Worm (Caenorhabditis elegans) whole organism, L3 larva: ENCODE results near the gene abce-1.

ENCODE experiments used
- jun-1 ChIP-seq: fragments of 150-350 bp; optimal IDR thresholded peaks from 2 replicates; lab custom pipeline; 2014; ENCODE audit warnings: missing biosample characterization, missing genetic modification reagents, missing genetic modification characterization
- pha-4 ChIP-seq: fragments of 150-350 bp; optimal IDR thresholded peaks from 2 replicates; lab custom pipeline; 2014; ENCODE audit warnings: missing biosample characterization, missing genetic modification reagents, missing genetic modification characterization

The abce-1 gene

DNA sequence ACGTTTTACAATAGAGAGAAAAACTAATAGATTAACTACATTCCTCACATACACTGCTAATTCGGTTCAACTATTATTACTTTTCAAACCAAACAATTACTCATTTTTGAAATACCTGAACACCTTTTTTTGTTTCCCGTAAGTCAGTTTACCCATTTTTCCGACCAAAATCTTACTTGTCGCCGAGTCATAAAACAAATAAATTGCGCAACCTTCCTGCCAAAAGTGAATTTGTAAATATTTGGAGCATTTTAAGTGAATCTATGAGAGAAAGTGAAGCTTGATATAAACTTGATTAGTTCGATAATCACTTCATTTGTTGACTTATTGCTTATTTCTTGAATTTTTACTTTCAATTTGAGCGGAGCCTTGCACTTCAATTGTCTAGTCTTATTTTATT lies 55.4 kb downstream of the abce-1 start:
- TF ChIP-seq jun-1 = no peak
- peak; percentile 57 for TF ChIP-seq pha-4
